Worm (Caenorhabditis elegans): Measurements from ENCODE around the gene pax-2.

ce11 chrIV:4247334-4247733, 43.2 kb upstream of the pax-2 start:
- TF ChIP-seq him-1 (tag; optimal IDR thresholded peaks at IDR 0.05) (no peak), dao-5 (tag; optimal IDR thresholded peaks at IDR 0.05) (no peak)

All from whole organism, L4/young adult.